Worm (Caenorhabditis elegans): ENCODE measurements around the gene irld-64.

DNA sequence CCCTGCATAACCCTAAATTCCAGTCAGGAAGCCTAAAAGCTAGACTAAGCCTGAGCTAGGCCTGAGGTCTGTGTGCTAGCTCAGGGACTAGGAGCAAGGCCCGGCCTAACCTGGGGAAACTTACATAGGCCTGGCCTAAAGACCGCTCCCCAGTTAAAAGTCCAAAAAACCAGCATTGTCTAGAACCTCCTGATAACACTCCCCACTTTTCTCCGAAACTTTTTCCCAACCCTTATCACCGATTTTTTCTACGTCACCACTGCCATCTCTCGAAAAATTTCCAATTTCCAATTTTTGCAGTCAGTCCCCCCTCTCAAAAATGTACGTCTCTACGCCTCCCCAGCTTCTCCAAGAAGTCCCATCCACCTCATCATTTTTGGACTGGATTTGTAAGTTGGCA lies 6.8 kb downstream of the irld-64 start, which contains the start of gene ZK355.2:
- TF ChIP-seq pqm-1 (tag; optimal IDR thresholded peaks at IDR 0.05), result no peak
- no peak for TF ChIP-seq F13H6.1 (tag; optimal IDR thresholded peaks at IDR 0.05)
- no peak for TF ChIP-seq tbx-2 (tag; optimal IDR thresholded peaks at IDR 0.05)
- no peak for TF ChIP-seq nfya-1 (tag; optimal IDR thresholded peaks at IDR 0.05)
- TF ChIP-seq pha-4 (tag; optimal IDR thresholded peaks at IDR 0.05), result no peak

Data from whole organism, late embryonic.